Worm (Caenorhabditis elegans): ENCODE measurements around the gene srd-63.

ce11 chrV:16419769-16420168 lies 26.1 kb upstream of the srd-63 start, which contains the start of gene F26D2.16:
- no peak for TF ChIP-seq nhr-11 (tag; optimal IDR thresholded peaks at IDR 0.05)
- TF ChIP-seq mdl-1 (tag; optimal IDR thresholded peaks at IDR 0.05) = no peak
- no peak for TF ChIP-seq nhr-237 (tag; optimal IDR thresholded peaks at IDR 0.05)
- TF ChIP-seq ceh-82 (tag; optimal IDR thresholded peaks at IDR 0.05) = no peak
- no peak for TF ChIP-seq fos-1 (tag; optimal IDR thresholded peaks at IDR 0.05)
- no peak for TF ChIP-seq ceh-28 (tag; optimal IDR thresholded peaks at IDR 0.05)
- TF ChIP-seq pqm-1 (tag; optimal IDR thresholded peaks at IDR 0.05) = no peak
- TF ChIP-seq snpc-4 (tag; optimal IDR thresholded peaks at IDR 0.05) = no peak
- no peak for TF ChIP-seq unc-39 (tag; optimal IDR thresholded peaks at IDR 0.05)
- TF ChIP-seq nfya-1 (tag; optimal IDR thresholded peaks at IDR 0.05; ENCODE audit: insufficient read depth) = no peak
- no peak for TF ChIP-seq elt-3 (tag; optimal IDR thresholded peaks at IDR 0.05)
- no peak for TF ChIP-seq egl-27 (tag; optimal IDR thresholded peaks at IDR 0.05)
